Fruit fly (Drosophila melanogaster) Kc167 (cell line): ENCODE measurements around the gene CG7381.

ENCODE experiments used
- Myc ChIP-seq: fragments of >200 bp; optimal IDR thresholded peaks from 2 replicates; lab custom pipeline; 2017; ENCODE audit warnings: missing external identifiers
- psq ChIP-seq: fragments of >200 bp; optimal IDR thresholded peaks from 2 replicates; lab custom pipeline; 2017; ENCODE audit warnings: missing external identifiers
- ttk ChIP-seq: sonication (Bioruptor generic); optimal IDR thresholded peaks from 2 replicates; lab custom pipeline; 2017; ENCODE audit warnings: missing external identifiers

- TF ChIP-seq ttk (lab: Kevin White, UChicago) (no peak), Myc (lab: Kevin White, UChicago) (no peak), psq (lab: Kevin White, UChicago) (no peak)
Observed at dm6 chr3R:12982982-12983633, 5.8 kb upstream of the CG7381 start.
